Fruit fly (Drosophila melanogaster) whole organism, wandering third instar larva: Measurements from ENCODE around the gene Gas41.
A peak's percentile ranks its signal among the peaks of the same experiment; 100 is the strongest.

Source experiments
- CrebA ChIP-seq: fragments of 200-800 bp; sonication (Bioruptor generic); optimal IDR thresholded peaks from 2 replicates; lab custom pipeline; 2016; ENCODE audit warnings: missing biosample characterization, mild to moderate bottlenecking, missing genetic modification characterization, borderline replicate concordance
- Dfd ChIP-seq: fragments of >200 bp; optimal IDR thresholded peaks from 2 replicates; lab custom pipeline; 2017; ENCODE audit warnings: missing biosample characterization, missing genetic modification characterization
- Dif ChIP-seq: fragments of 200-275, 200-300 bp; sonication (Bioruptor generic); optimal IDR thresholded peaks from 2 replicates; lab custom pipeline; 2018; ENCODE audit warnings: missing biosample characterization, missing genetic modification characterization; ENCODE audit not compliant: partially characterized antibody
- HLH106 ChIP-seq: fragments of 200-800 bp; optimal IDR thresholded peaks from 3 replicates; lab custom pipeline; 2019; ENCODE audit warnings: missing biosample characterization, mild to moderate bottlenecking, missing genetic modification characterization, moderate library complexity
- Hnf4 ChIP-seq: fragments of 200-800 bp; sonication (Bioruptor generic); optimal IDR thresholded peaks from 2 replicates; lab custom pipeline; 2016; ENCODE audit warnings: missing biosample characterization, mild to moderate bottlenecking, missing genetic modification characterization
- Hr78 ChIP-seq: fragments of >200 bp; optimal IDR thresholded peaks from 2 replicates; lab custom pipeline; 2017; ENCODE audit warnings: missing biosample characterization, missing genetic modification characterization
- Mio ChIP-seq: sonication (Bioruptor generic); optimal IDR thresholded peaks from 2 replicates; lab custom pipeline; 2016; ENCODE audit warnings: missing biosample characterization, missing genetic modification characterization
- Myc ChIP-seq: fragments of >200 bp; optimal IDR thresholded peaks from 2 replicates; lab custom pipeline; 2017
- OdsH ChIP-seq: fragments of 200-800 bp; sonication (Bioruptor generic); optimal IDR thresholded peaks from 2 replicates; lab custom pipeline; 2016; ENCODE audit warnings: missing biosample characterization, mild to moderate bottlenecking, missing genetic modification characterization
- Rel ChIP-seq, 2 experiments: fragments of 200-800 bp; sonication (Bioruptor generic) in 1 of 2; optimal IDR thresholded peaks; 2 replicates in 1 of 2; 3 replicates in 1 of 2; lab custom pipeline; 2016 to 2019; ENCODE audit warnings: mild to moderate bottlenecking in 2 of 2, missing biosample characterization in 2 of 2, missing genetic modification characterization in 2 of 2, moderate library complexity in 1 of 2
- Sp1 ChIP-seq: fragments of 200-800 bp; sonication (Bioruptor generic); optimal IDR thresholded peaks from 3 replicates; lab custom pipeline; 2019; ENCODE audit warnings: missing biosample characterization, mild to moderate bottlenecking, missing genetic modification characterization, moderate library complexity
- Vsx2 ChIP-seq: fragments of 200-300, 225-300 bp; sonication (Bioruptor generic); optimal IDR thresholded peaks from 2 replicates; lab custom pipeline; 2018; ENCODE audit warnings: missing biosample characterization, missing genetic modification characterization; ENCODE audit not compliant: partially characterized antibody
- brk ChIP-seq: fragments of 200-800 bp; sonication (Bioruptor generic); optimal IDR thresholded peaks from 2 replicates; lab custom pipeline; 2016; ENCODE audit warnings: missing biosample characterization, mild to moderate bottlenecking, missing genetic modification characterization
- dl ChIP-seq, 2 experiments: fragments of 175-275, 200-275 bp in 1 of 2; fragments of 200-275 bp in 1 of 2; sonication (Bioruptor generic); optimal IDR thresholded peaks; lab custom pipeline; 2018; ENCODE audit warnings: mild to moderate bottlenecking in 2 of 2, missing biosample characterization in 2 of 2, missing genetic modification characterization in 2 of 2, moderate library complexity in 2 of 2; ENCODE audit not compliant: partially characterized antibody in 2 of 2, insufficient read depth in 1 of 2
- dmrt93B ChIP-seq: fragments of 200-800 bp; sonication (Bioruptor generic); optimal IDR thresholded peaks from 2 replicates; lab custom pipeline; 2018; ENCODE audit warnings: missing biosample characterization, mild to moderate bottlenecking, missing genetic modification characterization
- dsf ChIP-seq: sonication (Bioruptor generic); optimal IDR thresholded peaks from 2 replicates; lab custom pipeline; 2016; ENCODE audit warnings: missing biosample characterization, missing genetic modification characterization, borderline replicate concordance
- ey ChIP-seq: fragments of 200-800 bp; sonication (Bioruptor generic); optimal IDR thresholded peaks from 2 replicates; lab custom pipeline; 2016; ENCODE audit warnings: missing biosample characterization, missing genetic modification characterization
- foxo ChIP-seq, 2 experiments: fragments of 200-800 bp; sonication (Bioruptor generic); optimal IDR thresholded peaks; 2 replicates in 1 of 2; 3 replicates in 1 of 2; lab custom pipeline; 2016 to 2017; ENCODE audit warnings: missing biosample characterization in 2 of 2, missing genetic modification characterization in 2 of 2
- h ChIP-seq: fragments of 200-800 bp; sonication (Bioruptor generic); optimal IDR thresholded peaks from 3 replicates; lab custom pipeline; 2016; ENCODE audit warnings: missing biosample characterization, mild to moderate bottlenecking, missing genetic modification characterization
- jim ChIP-seq: fragments of 175-275, 200-325 bp; sonication (Bioruptor generic); optimal IDR thresholded peaks from 2 replicates; lab custom pipeline; 2016; ENCODE audit warnings: missing biosample characterization, mild to moderate bottlenecking, missing genetic modification characterization
- pan ChIP-seq: fragments of >200 bp; optimal IDR thresholded peaks from 2 replicates; lab custom pipeline; 2017
- psq ChIP-seq: fragments of 200-800 bp; sonication (Bioruptor generic); optimal IDR thresholded peaks from 3 replicates; lab custom pipeline; 2017; ENCODE audit warnings: missing biosample characterization, mild to moderate bottlenecking, missing genetic modification characterization, moderate library complexity
- rgr ChIP-seq: fragments of 200-800 bp; sonication (Bioruptor generic); optimal IDR thresholded peaks from 3 replicates; lab custom pipeline; 2016; ENCODE audit warnings: missing biosample characterization, mild to moderate bottlenecking, missing genetic modification characterization
- sv ChIP-seq: fragments of 200-800 bp; sonication (Bioruptor generic); optimal IDR thresholded peaks from 3 replicates; lab custom pipeline; 2016; ENCODE audit warnings: missing biosample characterization, missing genetic modification characterization
- tai ChIP-seq: sonication (Bioruptor generic); optimal IDR thresholded peaks from 2 replicates; lab custom pipeline; 2016; ENCODE audit warnings: missing biosample characterization, missing genetic modification characterization
- usp ChIP-seq: fragments of >200 bp; optimal IDR thresholded peaks from 2 replicates; lab custom pipeline; 2017; ENCODE audit warnings: missing biosample characterization, missing genetic modification characterization
- woc ChIP-seq: sonication (Bioruptor generic); optimal IDR thresholded peaks from 2 replicates; lab custom pipeline; 2016; ENCODE audit warnings: missing biosample characterization, mild to moderate bottlenecking, missing genetic modification characterization

Gas41 gene

dm6 chr2L:6960165-6960564, 10.2 kb upstream of the Gas41 start, which contains the start of the genes Atac1 and Hmgcl:
Gene Atac1 (minus strand): TSS chr2L:6960328.
Gene Hmgcl (plus strand): TSS chr2L:6960377.
- TF ChIP-seq Hr78 (GFP tag; lab: Kevin White, UChicago), result no peak
- TF ChIP-seq Dfd (GFP tag; lab: Kevin White, UChicago), result no peak
- no peak for TF ChIP-seq tai (GFP tag; lab: Kevin White, UChicago)
- TF ChIP-seq dmrt93B (GFP tag; lab: Kevin White, UChicago), result no peak
- TF ChIP-seq h, result no peak
- TF ChIP-seq Sp1 (GFP tag; lab: Kevin White, UChicago), result no peak
- no peak for TF ChIP-seq Vsx2 (GFP tag; lab: Kevin White, UChicago)
- no peak for TF ChIP-seq CrebA
- no peak for TF ChIP-seq woc (GFP tag; lab: Kevin White, UChicago)
- no peak for TF ChIP-seq Hnf4 (GFP tag; lab: Kevin White, UChicago)
- no peak for TF ChIP-seq dsf (GFP tag; lab: Kevin White, UChicago)
- TF ChIP-seq HLH106 (tag; lab: Kevin White, UChicago), result no peak
- no peak for TF ChIP-seq rgr (GFP tag; lab: Kevin White, UChicago)
- TF ChIP-seq OdsH (GFP tag; lab: Kevin White, UChicago), result no peak
- no peak for TF ChIP-seq Dif (GFP tag; lab: Kevin White, UChicago)
- TF ChIP-seq Mio (GFP tag; lab: Kevin White, UChicago), result no peak

- TF ChIP-seq Myc (peak; percentile 33), pan (lab: Kevin White, UChicago) (no peak), HLH106 (tag; lab: Kevin White, UChicago) (peak; percentile 39), psq (GFP tag; lab: Kevin White, UChicago) (peak; percentile 0), usp (GFP tag; lab: Kevin White, UChicago) (no peak), OdsH (GFP tag; lab: Kevin White, UChicago) (peak; percentile 5), h (no peak)
Observed at dm6 chr2L:6956725-6957124, 6.7 kb upstream of the Gas41 start, which contains the start of the genes CG13775 and CG3430. Gene CG13775 (minus strand): TSS chr2L:6956950. Gene CG3430 (plus strand): TSS chr2L:6957008.

dm6 chr2L:6948540-6948942, 1.5 kb downstream of the Gas41 start, which contains the start of gene ihog:
Gene ihog (minus strand): TSS chr2L:6948808.
- TF ChIP-seq jim (GFP tag; lab: Kevin White, UChicago), result no peak
- TF ChIP-seq woc (GFP tag; lab: Kevin White, UChicago), result peak; percentile 77

- no peak for TF ChIP-seq dmrt93B (GFP tag; lab: Kevin White, UChicago)
- TF ChIP-seq Rel (GFP tag; optimal IDR thresholded peaks at IDR 0.05; lab: Kevin White, UChicago), result no peak
- peak; percentile 7 for TF ChIP-seq Rel (tag; optimal IDR thresholded peaks at IDR 0.05; lab: Kevin White, UChicago)
Observed at dm6 chr2L:6945088-6945487, 4.9 kb downstream of the Gas41 start, which contains the start of gene Fgop2. Gene Fgop2 (minus strand): TSS chr2L:6945289.

- TF ChIP-seq rgr (GFP tag; lab: Kevin White, UChicago) (no peak), h (no peak), brk (GFP tag; lab: Kevin White, UChicago) (no peak), foxo (GFP tag; optimal IDR thresholded peaks at IDR 0.05; lab: Kevin White, UChicago) (no peak), Myc (no peak), usp (GFP tag; lab: Kevin White, UChicago) (no peak)
Observed at dm6 chr2L:6942714-6943113, 7.3 kb downstream of the Gas41 start, which contains the start of gene CG18304. Gene CG18304 (minus strand): TSS chr2L:6942814.

- TF ChIP-seq woc (GFP tag; lab: Kevin White, UChicago) (no peak), dsf (GFP tag; lab: Kevin White, UChicago) (no peak), brk (GFP tag; lab: Kevin White, UChicago) (no peak), sv (GFP tag; lab: Kevin White, UChicago) (no peak), Vsx2 (GFP tag; lab: Kevin White, UChicago) (no peak), ey (GFP tag; lab: Kevin White, UChicago) (no peak), Myc (no peak), Mio (GFP tag; lab: Kevin White, UChicago) (no peak), Sp1 (GFP tag; lab: Kevin White, UChicago) (no peak), dl (GFP tag; optimal IDR thresholded peaks at IDR 0.05; lab: Kevin White, UChicago; ENCODE audit: insufficient read depth in 1 of 2, partially characterized antibody in 2 of 2) (no peak)
Observed at dm6 chr2L:6941731-6942130, 8.3 kb downstream of the Gas41 start.
